Worm (Caenorhabditis elegans): ENCODE results near the gene Y44A6C.1.

Y44A6C.1 gene

DNA sequence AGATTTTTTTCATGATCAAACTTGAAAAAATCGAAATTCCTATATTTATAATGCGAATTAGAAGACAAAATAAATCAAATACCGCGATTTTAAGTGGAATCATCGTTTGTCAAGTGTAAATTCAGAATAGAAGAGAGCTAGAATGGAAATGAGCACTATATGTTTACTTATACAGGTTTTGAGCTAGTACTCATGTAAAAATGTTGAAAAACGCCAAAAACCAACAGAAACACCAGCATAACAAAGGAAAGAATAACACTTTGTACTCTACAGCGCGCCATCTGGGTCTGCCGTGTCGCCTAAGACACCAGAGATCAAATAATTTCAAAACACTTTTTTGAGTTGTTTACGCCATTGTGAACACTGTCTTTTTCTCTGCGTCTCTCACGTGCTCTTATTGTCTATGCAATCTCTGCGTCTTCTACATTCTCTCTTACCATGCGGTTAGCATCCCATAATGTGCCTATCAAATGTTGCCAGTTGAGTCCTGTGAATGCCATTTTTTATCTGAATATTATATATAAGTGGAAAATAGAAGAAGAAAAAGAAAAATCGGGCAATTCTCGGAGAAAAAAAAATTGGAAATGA lies 15.1 kb downstream of the Y44A6C.1 start, which contains the start of gene ipla-3:
TSS of gene ipla-3 (minus strand) at position 510 of the 588 bp plus-strand sequence.
- TF ChIP-seq hlh-1 (tag; optimal IDR thresholded peaks at IDR 0.05) (no peak), ztf-11 (tag; optimal IDR thresholded peaks at IDR 0.05) (no peak), lsy-2 (tag; optimal IDR thresholded peaks at IDR 0.05) (peak; percentile 5), lin-13 (tag; optimal IDR thresholded peaks at IDR 0.05) (no peak), mls-2 (tag; optimal IDR thresholded peaks at IDR 0.05) (peak; percentile 42), nhr-237 (tag; optimal IDR thresholded peaks at IDR 0.05) (no peak), mep-1 (tag; optimal IDR thresholded peaks at IDR 0.05) (peak; percentile 40), nhr-12 (tag; optimal IDR thresholded peaks at IDR 0.05) (no peak), unc-120 (tag; optimal IDR thresholded peaks at IDR 0.05; ENCODE audit: poor library complexity, severe bottlenecking) (peak; percentile 9), pha-4 (tag; optimal IDR thresholded peaks at IDR 0.05) (peak; percentile 53)

DNA sequence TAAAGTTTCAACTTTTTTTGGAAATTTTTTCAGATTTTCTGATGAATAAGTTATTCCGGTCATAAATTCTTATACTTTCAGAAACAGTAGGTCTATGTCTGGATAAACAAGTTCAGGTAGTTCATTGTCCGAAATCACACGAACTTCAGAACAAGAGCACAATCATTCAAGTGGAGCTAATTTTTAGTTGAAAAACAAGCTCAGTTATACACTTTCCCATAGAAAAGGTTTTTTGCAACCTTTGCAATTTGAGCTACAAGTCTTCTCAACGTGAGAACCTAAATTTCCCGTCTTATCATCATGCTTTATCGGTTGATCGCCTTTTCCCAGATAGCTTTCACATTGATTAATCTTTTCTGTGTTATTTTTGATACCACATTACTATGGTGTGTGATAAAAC lies 18.1 kb downstream of the Y44A6C.1 start, which contains the start of gene srxa-1:
TSS of gene srxa-1 (plus strand) at position 301 of the 400 bp plus-strand sequence.
- TF ChIP-seq unc-62 (GFP tag; optimal IDR thresholded peaks at IDR 0.05) = no peak
- no peak for TF ChIP-seq drap-1 (GFP tag; optimal IDR thresholded peaks at IDR 0.05)
- no peak for TF ChIP-seq hlh-1 (tag; optimal IDR thresholded peaks at IDR 0.05)
- no peak for TF ChIP-seq unc-39 (tag; optimal IDR thresholded peaks at IDR 0.05)
- no peak for TF ChIP-seq M03D4.4 (tag; optimal IDR thresholded peaks at IDR 0.05)
- no peak for TF ChIP-seq lin-13 (tag; optimal IDR thresholded peaks at IDR 0.05)
- TF ChIP-seq ceh-43 (GFP tag; optimal IDR thresholded peaks at IDR 0.05) = no peak
- TF ChIP-seq lsy-2 (tag; optimal IDR thresholded peaks at IDR 0.05) = no peak
- TF ChIP-seq ceh-39 (tag; optimal IDR thresholded peaks at IDR 0.05) = no peak
- no peak for TF ChIP-seq sptf-1 (tag; optimal IDR thresholded peaks at IDR 0.05)
- TF ChIP-seq elt-1 (tag; optimal IDR thresholded peaks at IDR 0.05; ENCODE audit: borderline replicate concordance, insufficient read depth) = no peak
- TF ChIP-seq ceh-83 (GFP tag; optimal IDR thresholded peaks at IDR 0.05) = no peak
- no peak for TF ChIP-seq elt-3 (tag; optimal IDR thresholded peaks at IDR 0.05)

DNA sequence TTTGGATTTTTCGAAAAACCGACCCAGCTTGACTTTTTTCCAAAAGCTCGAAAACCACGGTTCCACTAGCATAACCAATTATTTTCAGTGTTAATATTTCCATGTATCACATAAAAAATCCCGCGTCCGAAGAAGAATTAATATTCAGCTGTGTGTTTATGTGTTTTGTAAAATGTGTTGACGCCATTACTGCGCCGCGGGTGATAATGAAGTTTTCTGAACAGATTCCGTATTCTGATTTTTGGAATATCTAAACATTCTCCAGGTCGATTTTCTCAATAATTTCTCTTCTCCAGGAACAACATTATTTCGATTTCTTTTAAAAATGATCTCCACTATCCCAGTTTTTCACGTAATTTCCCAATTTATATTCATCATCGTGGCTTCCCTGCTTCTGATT lies 20.9 kb downstream of the Y44A6C.1 start, which contains the start of gene srxa-6:
TSS of gene srxa-6 (plus strand) at position 301 of the 400 bp plus-strand sequence.
- TF ChIP-seq pha-4 (tag; optimal IDR thresholded peaks at IDR 0.05) = no peak
- no peak for TF ChIP-seq ceh-39 (tag; optimal IDR thresholded peaks at IDR 0.05)
- TF ChIP-seq mls-2 (tag; optimal IDR thresholded peaks at IDR 0.05) = no peak
- TF ChIP-seq lin-32 (GFP tag; optimal IDR thresholded peaks at IDR 0.05) = no peak
- TF ChIP-seq ceh-83 (GFP tag; optimal IDR thresholded peaks at IDR 0.05) = no peak
- no peak for TF ChIP-seq ztf-11 (tag; optimal IDR thresholded peaks at IDR 0.05)
- TF ChIP-seq unc-62 (GFP tag; optimal IDR thresholded peaks at IDR 0.05) = no peak
- no peak for TF ChIP-seq ceh-43 (GFP tag; optimal IDR thresholded peaks at IDR 0.05)
- TF ChIP-seq drap-1 (GFP tag; optimal IDR thresholded peaks at IDR 0.05) = no peak
- no peak for TF ChIP-seq nhr-28 (tag; optimal IDR thresholded peaks at IDR 0.05)
- no peak for TF ChIP-seq lsy-2 (tag; optimal IDR thresholded peaks at IDR 0.05)
- TF ChIP-seq ham-2 (GFP tag; optimal IDR thresholded peaks at IDR 0.05) = no peak
- TF ChIP-seq bed-3 (GFP tag; optimal IDR thresholded peaks at IDR 0.05) = no peak

DNA sequence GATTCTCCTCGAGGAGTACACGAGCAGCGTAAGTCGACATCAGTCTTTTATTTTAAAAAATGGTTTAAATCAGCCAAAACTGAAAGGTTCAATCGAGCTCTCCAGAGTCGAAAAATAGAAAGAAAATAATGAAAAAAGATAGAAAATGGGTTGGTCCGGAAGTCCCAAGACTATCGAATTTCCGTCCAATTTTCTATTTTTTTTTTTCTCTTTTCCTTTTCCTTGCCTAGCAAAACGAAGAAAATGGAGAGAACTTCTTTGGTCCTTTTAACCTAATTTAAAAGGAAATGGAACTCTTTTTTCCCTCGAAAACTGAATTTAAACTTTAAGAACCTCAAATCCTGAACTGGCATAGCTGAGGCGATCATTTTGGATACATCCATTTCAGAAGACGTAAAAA lies 25.7 kb downstream of the Y44A6C.1 start:
- TF ChIP-seq unc-39 (tag; optimal IDR thresholded peaks at IDR 0.05) (no peak), mep-1 (tag; optimal IDR thresholded peaks at IDR 0.05) (no peak), ces-1 (GFP tag; optimal IDR thresholded peaks at IDR 0.05) (peak; percentile 64), mls-2 (tag; optimal IDR thresholded peaks at IDR 0.05) (no peak), unc-120 (tag; optimal IDR thresholded peaks at IDR 0.05; ENCODE audit: poor library complexity, severe bottlenecking) (no peak)

DNA sequence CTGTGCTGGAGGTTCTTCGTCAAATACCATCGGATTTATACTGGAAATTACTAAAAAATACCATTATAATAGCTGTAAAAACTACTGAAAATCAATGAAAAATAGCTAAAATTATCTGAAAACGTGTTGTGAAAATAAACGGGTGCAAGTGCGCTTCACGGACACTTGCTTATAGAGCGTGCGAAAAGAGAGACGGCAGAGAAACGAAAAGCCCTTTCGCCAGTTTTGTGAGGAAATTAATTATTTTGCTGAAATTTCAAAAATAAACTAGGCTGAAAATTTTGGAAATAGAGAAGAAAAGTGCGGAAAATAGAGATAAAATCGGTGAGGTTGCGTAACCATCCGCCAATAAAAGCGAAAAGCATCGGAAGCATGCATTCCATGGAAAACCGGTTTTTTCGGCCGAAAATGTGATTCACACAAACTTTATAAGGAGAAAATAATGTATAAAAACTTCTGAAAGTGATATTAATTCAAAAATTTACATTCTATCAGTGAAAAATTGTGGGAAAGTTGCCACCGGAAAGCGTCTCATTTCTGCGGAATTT lies 30.6 kb downstream of the Y44A6C.1 start, which contains the start of gene dnj-25:
TSS of gene dnj-25 (minus strand) at position 57 of the 548 bp plus-strand sequence.
- TF ChIP-seq mep-1 (tag; optimal IDR thresholded peaks at IDR 0.05) (peak; percentile 29), hlh-1 (tag; optimal IDR thresholded peaks at IDR 0.05) (peak; percentile 9), snpc-4 (tag; optimal IDR thresholded peaks at IDR 0.05) (no peak), M03D4.4 (tag; optimal IDR thresholded peaks at IDR 0.05) (no peak)

DNA sequence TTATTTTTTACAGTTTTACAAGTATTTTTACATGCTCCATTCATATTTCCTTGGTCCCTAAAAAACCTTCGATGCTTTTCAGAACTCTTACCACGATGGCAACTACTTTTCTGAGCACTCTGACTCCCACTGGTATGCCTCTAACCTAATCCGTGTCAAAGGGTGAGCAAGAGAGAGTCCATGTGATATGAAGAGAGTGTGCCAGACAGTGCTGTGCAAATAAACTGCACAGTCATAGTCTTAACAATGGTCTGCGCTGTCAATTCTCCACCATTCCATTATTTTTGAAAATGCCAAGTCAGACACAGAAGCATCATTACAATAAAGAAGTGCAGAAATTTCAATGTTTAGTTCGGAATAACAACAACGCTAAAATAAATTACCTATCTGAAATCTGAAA lies 31.6 kb downstream of the Y44A6C.1 start:
- TF ChIP-seq drap-1 (GFP tag; optimal IDR thresholded peaks at IDR 0.05) (no peak), elt-3 (tag; optimal IDR thresholded peaks at IDR 0.05) (no peak), blmp-1 (tag; optimal IDR thresholded peaks at IDR 0.05) (no peak), pha-4 (tag; optimal IDR thresholded peaks at IDR 0.05) (peak; percentile 98), ham-2 (GFP tag; optimal IDR thresholded peaks at IDR 0.05) (no peak), unc-120 (tag; optimal IDR thresholded peaks at IDR 0.05; ENCODE audit: poor library complexity, severe bottlenecking) (no peak), flh-1 (GFP tag; optimal IDR thresholded peaks at IDR 0.05) (no peak)

All from whole organism, mixed stage, embryonic.